Worm (Caenorhabditis elegans) whole organism, young adult: Measurements from ENCODE around the gene str-182.

ENCODE experiments used
- pha-4 ChIP-seq: fragments of 150-350 bp; sonication (generic microtip); optimal IDR thresholded peaks from 2 replicates; lab custom pipeline; 2014; ENCODE audit warnings: missing biosample characterization, missing genetic modification reagents, missing genetic modification characterization
- unc-62 ChIP-seq: fragments of 150-350 bp; optimal IDR thresholded peaks from 2 replicates; lab custom pipeline; 2014; ENCODE audit warnings: missing biosample characterization, missing genetic modification reagents, missing genetic modification characterization

- TF ChIP-seq unc-62 (GFP tag; lab: Kevin White, UChicago) (no peak), pha-4 (tag; lab: Kevin White, UChicago) (no peak)
Measured at ce11 chrV:10233330-10233729, at the start of gene str-182.
